Fruit fly (Drosophila melanogaster) whole organism, embryonic: ENCODE measurements around the gene Grd.

Experiments
- Antp ChIP-seq: fragments of 200-800 bp; sonication (Bioruptor generic); optimal IDR thresholded peaks from 3 replicates; lab custom pipeline; 2016; ENCODE audit warnings: missing biosample characterization, missing genetic modification characterization
- CG10431 ChIP-seq: fragments of 200-800 bp; sonication (Bioruptor generic); optimal IDR thresholded peaks from 3 replicates; lab custom pipeline; 2018; ENCODE audit warnings: missing biosample characterization, mild to moderate bottlenecking, missing genetic modification characterization
- CG10543 ChIP-seq: fragments of 200-800 bp; sonication (Bioruptor generic); optimal IDR thresholded peaks from 3 replicates; lab custom pipeline; 2017; ENCODE audit warnings: missing biosample characterization, mild to moderate bottlenecking, missing genetic modification characterization, moderate library complexity
- CG18011 ChIP-seq: fragments of 200-800 bp; sonication (Bioruptor generic); optimal IDR thresholded peaks from 2 replicates; lab custom pipeline; 2017; ENCODE audit warnings: missing biosample characterization, missing genetic modification characterization, mild to moderate bottlenecking, moderate library complexity, missing genotype
- CG3726 ChIP-seq: fragments of 200-800 bp; sonication (Bioruptor generic); IDR thresholded peaks from 3 replicates; pipeline ENCODE4, ENCODE4 v1.3.6; 2022; ENCODE audit warnings: missing biosample characterization, missing genetic modification characterization
- CG7357 ChIP-seq: fragments of 200-800 bp; sonication (Bioruptor generic); IDR thresholded peaks from 3 replicates; pipeline ENCODE4 v1.3.6; 2022; ENCODE audit warnings: missing biosample characterization, missing genetic modification characterization
- Lim3 ChIP-seq: fragments of 200-800 bp; sonication (Bioruptor generic); IDR thresholded peaks from 2 replicates; pipeline ENCODE4 v1.3.6; 2022; ENCODE audit warnings: missing biosample characterization, missing genetic modification characterization
- Mrtf ChIP-seq: fragments of 200-800 bp; sonication (Bioruptor generic); IDR thresholded peaks from 3 replicates; pipeline ENCODE4 v1.3.6; 2022; ENCODE audit warnings: missing biosample characterization, missing genetic modification characterization
- Oaz ChIP-seq: fragments of 200-800 bp; sonication (Bioruptor generic); IDR thresholded peaks from 2 replicates; pipeline ENCODE4 v1.3.6; 2022; ENCODE audit warnings: missing biosample characterization, missing genetic modification characterization
- ash1 ChIP-seq: fragments of 200-800 bp; sonication (Bioruptor generic); optimal IDR thresholded peaks from 2 replicates; lab custom pipeline; 2018; ENCODE audit warnings: missing biosample characterization, mild to moderate bottlenecking, missing genetic modification characterization
- dysf ChIP-seq: fragments of 200-800 bp; sonication (Bioruptor generic); IDR thresholded peaks from 3 replicates; pipeline ENCODE4 v1.3.6; 2022; ENCODE audit warnings: missing biosample characterization, missing genetic modification characterization
- luna ChIP-seq: fragments of 200-800 bp; sonication (Bioruptor generic); optimal IDR thresholded peaks from 2 replicates; lab custom pipeline; 2016; ENCODE audit warnings: missing biosample characterization, missing genetic modification characterization
- org-1 ChIP-seq: fragments of 200-800 bp; sonication (Bioruptor generic); optimal IDR thresholded peaks from 2 replicates; lab custom pipeline; 2017; ENCODE audit warnings: missing biosample characterization, missing genetic modification characterization
- sob ChIP-seq: fragments of 200-800 bp; sonication (Bioruptor generic); IDR thresholded peaks from 2 replicates; pipeline ENCODE4 v1.3.6; 2022; ENCODE audit warnings: missing biosample characterization, missing genetic modification characterization
- unc-4 ChIP-seq: fragments of 200-800 bp; sonication (Bioruptor generic); IDR thresholded peaks from 2 replicates; pipeline ENCODE4 v1.3.6; 2022; ENCODE audit warnings: missing biosample characterization, missing genetic modification characterization; ENCODE audit not compliant: partially characterized antibody

The Grd gene

dm6 chr3L:17886545-17886944 lies 63.4 kb downstream of the Grd start, which contains the start of gene CG16775 (continued):
- TF ChIP-seq Lim3: no peak
- TF ChIP-seq sob (GFP tag; lab: Robert Waterston, UW): no peak
- TF ChIP-seq Oaz (GFP tag; lab: Robert Waterston, UW): no peak

dm6 chr3L:17887393-17887792 lies 64.3 kb downstream of the Grd start, which contains the start of gene CG7402:
Gene CG7402 (plus strand): TSS chr3L:17887705.
- TF ChIP-seq CG7357 (0 out of 3 replicates have a peak, but pooled peaks have one; percentile 15), CG3726 (GFP tag; lab: Robert Waterston, UW) (no peak), ash1 (no peak), CG18011 (GFP tag; lab: Kevin White, UChicago) (peak; percentile 89), CG10543 (GFP tag; lab: Kevin White, UChicago) (no peak), Antp (GFP tag; lab: Kevin White, UChicago) (no peak), Mrtf (GFP tag; lab: Robert Waterston, UW) (no peak), dysf (GFP tag; lab: Robert Waterston, UW) (no peak), org-1 (no peak), unc-4 (no peak), CG10431 (GFP tag; lab: Kevin White, UChicago) (no peak), luna (GFP tag; lab: Kevin White, UChicago) (no peak)
